Fruit fly (Drosophila melanogaster): Measurements from ENCODE around the gene IntS10.
A peak's percentile ranks its signal among the peaks of the same experiment; 100 is the strongest.

Gene IntS10

dm6 chr3L:3785002-3785661 lies 21.4 kb upstream of the IntS10 start (continued):
- peak; percentile 97 for TF ChIP-seq fd59A (GFP tag; optimal IDR thresholded peaks at IDR 0.05)
- TF ChIP-seq Eip93F (GFP tag; optimal IDR thresholded peaks at IDR 0.05) = peak; percentile 97
- TF ChIP-seq CG11294 (GFP tag; IDR thresholded peaks at IDR 0.05) = peak; percentile 98
- peak; percentile 99 for TF ChIP-seq pdm3 (GFP tag; optimal IDR thresholded peaks at IDR 0.05)
- peak; percentile 90 for TF ChIP-seq CG9139 (GFP tag; optimal IDR thresholded peaks at IDR 0.05)
- peak; percentile 99 for TF ChIP-seq CG34406 (GFP tag; optimal IDR thresholded peaks at IDR 0.05)
- TF ChIP-seq salr (GFP tag; optimal IDR thresholded peaks at IDR 0.05) = peak; percentile 96 to 98
- TF ChIP-seq Eip75B (GFP tag; optimal IDR thresholded peaks at IDR 0.05) = peak; percentile 99
- TF ChIP-seq Met (GFP tag; optimal IDR thresholded peaks at IDR 0.05) = peak; percentile 99
- peak; percentile 99 for TF ChIP-seq OdsH (GFP tag; optimal IDR thresholded peaks at IDR 0.05)
- peak; percentile 100 for TF ChIP-seq svp (GFP tag)
- peak; percentile 99 for TF ChIP-seq lz (GFP tag; optimal IDR thresholded peaks at IDR 0.05)
- TF ChIP-seq Blimp-1 (GFP tag; optimal IDR thresholded peaks at IDR 0.05) = peak; percentile 83
- TF ChIP-seq CG31627 (GFP tag; optimal IDR thresholded peaks at IDR 0.05) = peak; percentile 99
- TF ChIP-seq cyc (GFP tag; optimal IDR thresholded peaks at IDR 0.05) = peak; percentile 98
- TF ChIP-seq fkh (GFP tag; optimal IDR thresholded peaks at IDR 0.05) = peak; percentile 18
- TF ChIP-seq spab (GFP tag; optimal IDR thresholded peaks at IDR 0.05) = peak; percentile 95
- peak; percentile 99 for TF ChIP-seq acj6 (GFP tag; optimal IDR thresholded peaks at IDR 0.05)

DNA sequence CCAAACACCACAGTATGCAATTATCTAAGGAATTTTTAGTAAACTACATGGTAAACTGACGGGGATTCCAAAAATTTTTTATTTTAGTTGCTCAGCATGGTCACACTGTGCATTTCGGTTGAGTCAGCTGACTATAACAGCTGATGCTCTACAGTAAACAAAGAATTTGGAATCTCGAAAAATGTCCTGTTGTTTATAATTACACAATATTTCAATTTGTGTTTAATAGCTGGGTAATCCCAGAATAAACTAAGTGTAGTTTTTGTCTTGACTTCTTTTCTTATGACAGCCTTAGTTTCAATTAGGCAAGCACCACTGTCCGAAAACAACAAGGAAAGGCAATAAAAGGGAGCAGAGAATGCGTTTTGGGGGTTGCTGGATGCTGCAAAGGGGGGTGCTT lies 20.8 kb upstream of the IntS10 start:
- TF ChIP-seq CG6792 (GFP tag; optimal IDR thresholded peaks at IDR 0.05) (peak; percentile 41), Ets21C (GFP tag; optimal IDR thresholded peaks at IDR 0.05) (peak; percentile 66), CG34406 (GFP tag; optimal IDR thresholded peaks at IDR 0.05) (no peak), fd85E (GFP tag; optimal IDR thresholded peaks at IDR 0.05) (no peak), CG8319 (GFP tag; optimal IDR thresholded peaks at IDR 0.05) (peak; percentile 21), CG4318 (GFP tag; optimal IDR thresholded peaks at IDR 0.05) (peak; percentile 58), acj6 (GFP tag; optimal IDR thresholded peaks at IDR 0.05) (peak; percentile 38), esn (GFP tag; optimal IDR thresholded peaks at IDR 0.05) (peak; percentile 23), svp (GFP tag) (no peak), CG8119 (GFP tag; IDR thresholded peaks at IDR 0.05) (no peak), cyc (GFP tag; optimal IDR thresholded peaks at IDR 0.05) (peak; percentile 54), Smox (GFP tag; optimal IDR thresholded peaks at IDR 0.05) (peak; percentile 36), topi (GFP tag; optimal IDR thresholded peaks at IDR 0.05) (peak; percentile 22), Hr4 (GFP tag; optimal IDR thresholded peaks at IDR 0.05) (peak; percentile 8), CG32006 (GFP tag; optimal IDR thresholded peaks at IDR 0.05) (peak; percentile 36), CG31627 (GFP tag; optimal IDR thresholded peaks at IDR 0.05) (peak; percentile 69), eg (GFP tag; IDR thresholded peaks at IDR 0.05) (peak; percentile 27; the same call in 1 of the 3 replicates), OdsH (GFP tag; optimal IDR thresholded peaks at IDR 0.05) (peak; percentile 47), Sox14 (GFP tag; optimal IDR thresholded peaks at IDR 0.05) (peak; percentile 41), fd59A (GFP tag; optimal IDR thresholded peaks at IDR 0.05) (peak; percentile 14), CG7368 (GFP tag; optimal IDR thresholded peaks at IDR 0.05) (peak; percentile 1), pdm3 (GFP tag; optimal IDR thresholded peaks at IDR 0.05) (peak; percentile 36), lz (GFP tag; optimal IDR thresholded peaks at IDR 0.05) (peak; percentile 42), Met (GFP tag; optimal IDR thresholded peaks at IDR 0.05) (peak; percentile 57), Sox15 (GFP tag; optimal IDR thresholded peaks at IDR 0.05) (peak; percentile 25), CG10631 (GFP tag; optimal IDR thresholded peaks at IDR 0.05) (peak; percentile 32), Sox102F (GFP tag; optimal IDR thresholded peaks at IDR 0.05) (peak; percentile 27), CG6163 (GFP tag; IDR thresholded peaks at IDR 0.05) (peak; percentile 40), CG16779 (tag; optimal IDR thresholded peaks at IDR 0.05) (no peak), Eip75B (GFP tag; optimal IDR thresholded peaks at IDR 0.05) (peak; percentile 38), Hr39 (GFP tag; optimal IDR thresholded peaks at IDR 0.05) (peak; percentile 71), Eip78C (GFP tag) (peak; percentile 77), net (GFP tag; optimal IDR thresholded peaks at IDR 0.05) (no peak), achi (GFP tag; optimal IDR thresholded peaks at IDR 0.05) (peak; percentile 42), Gug (GFP tag; IDR thresholded peaks at IDR 0.05) (no peak), CG3919 (GFP tag; optimal IDR thresholded peaks at IDR 0.05) (no peak), salr (GFP tag; optimal IDR thresholded peaks at IDR 0.05) (no peak), ss (GFP tag; optimal IDR thresholded peaks at IDR 0.05) (no peak)

All from whole organism, prepupa.